Worm (Caenorhabditis elegans) whole organism, L3 larva: ENCODE measurements around the gene F22E5.6.
"Not testable (repeated sequence)": the region's sequence is repeated elsewhere in the genome, so short reads cannot be mapped to it uniquely, and the experiment has no call there.

Experiments
- ZK546.5 ChIP-seq: sonication (generic microtip); optimal IDR thresholded peaks from 2 replicates; lab custom pipeline; 2017; ENCODE audit warnings: missing biosample characterization, missing genetic modification characterization
- aly-2 ChIP-seq: fragments of 150-350 bp; optimal IDR thresholded peaks from 2 replicates; lab custom pipeline; 2014; ENCODE audit warnings: missing biosample characterization, missing genetic modification characterization
- ama-1 ChIP-seq: fragments of 150-350 bp; optimal IDR thresholded peaks from 2 replicates; lab custom pipeline; 2018
- ceh-16 ChIP-seq: sonication (generic microtip); optimal IDR thresholded peaks from 2 replicates; lab custom pipeline; 2017; ENCODE audit warnings: missing biosample characterization, missing genetic modification characterization
- ceh-28 ChIP-seq: fragments of 150-350 bp; optimal IDR thresholded peaks from 2 replicates; lab custom pipeline; 2014; ENCODE audit warnings: missing biosample characterization, missing genetic modification reagents, missing genetic modification characterization
- ceh-82 ChIP-seq: fragments of 150-350 bp; optimal IDR thresholded peaks from 2 replicates; lab custom pipeline; 2014; ENCODE audit warnings: missing biosample characterization, missing genetic modification characterization
- daf-12 ChIP-seq: fragments of 150-350 bp; optimal IDR thresholded peaks from 2 replicates; lab custom pipeline; 2014; ENCODE audit warnings: missing biosample characterization, missing genetic modification reagents, missing genetic modification characterization
- egl-27 ChIP-seq: sonication (generic microtip); optimal IDR thresholded peaks from 4 replicates; lab custom pipeline; 2017; ENCODE audit warnings: missing biosample characterization, missing genetic modification reagents, missing genetic modification characterization
- egl-5 ChIP-seq: fragments of 150-350 bp; optimal IDR thresholded peaks from 2 replicates; lab custom pipeline; 2017; ENCODE audit warnings: missing biosample characterization, missing genetic modification reagents, missing genetic modification characterization, inconsistent platforms
- elt-1 ChIP-seq: fragments of 150-350 bp; optimal IDR thresholded peaks from 2 replicates; lab custom pipeline; 2014; ENCODE audit warnings: missing biosample characterization, missing genetic modification characterization
- elt-2 ChIP-seq: sonication (generic microtip); optimal IDR thresholded peaks from 2 replicates; lab custom pipeline; 2016; ENCODE audit warnings: missing genetic modification reagents, mild to moderate bottlenecking, missing genetic modification characterization, missing compliant biosample characterization
- elt-3 ChIP-seq, 3 experiments: fragments of 150-350 bp in 1 of 3; sonication (generic microtip) in 2 of 3; optimal IDR thresholded peaks; 2 replicates in 2 of 3; 4 replicates in 1 of 3; lab custom pipeline; 2014 to 2017; ENCODE audit warnings: missing biosample characterization in 3 of 3, missing genetic modification characterization in 3 of 3
- eor-1 ChIP-seq, 2 experiments: fragments of 150-350 bp; optimal IDR thresholded peaks; 2 replicates each; lab custom pipeline; 2014 to 2018; ENCODE audit warnings: missing biosample characterization in 2 of 2, missing genetic modification characterization in 2 of 2
- fkh-10 ChIP-seq: sonication (generic microtip); optimal IDR thresholded peaks from 2 replicates; lab custom pipeline; 2017; ENCODE audit warnings: missing biosample characterization, missing genetic modification reagents, missing genetic modification characterization
- fkh-2 ChIP-seq: fragments of 150-350 bp; optimal IDR thresholded peaks from 2 replicates; lab custom pipeline; 2014; ENCODE audit warnings: missing biosample characterization, missing genetic modification reagents, missing genetic modification characterization
- fos-1 ChIP-seq: fragments of 150-350 bp; optimal IDR thresholded peaks from 2 replicates; lab custom pipeline; 2014; ENCODE audit warnings: missing biosample characterization, missing genetic modification characterization
- hmg-11 ChIP-seq: sonication (generic microtip); optimal IDR thresholded peaks from 2 replicates; lab custom pipeline; 2016; ENCODE audit warnings: missing genetic modification characterization, missing compliant biosample characterization
- jun-1 ChIP-seq: fragments of 150-350 bp; optimal IDR thresholded peaks from 2 replicates; lab custom pipeline; 2014; ENCODE audit warnings: missing biosample characterization, missing genetic modification reagents, missing genetic modification characterization
- lin-15B ChIP-seq: fragments of 150-350 bp; optimal IDR thresholded peaks from 2 replicates; lab custom pipeline; 2014; ENCODE audit warnings: missing biosample characterization, missing genetic modification characterization
- lsy-12 ChIP-seq: sonication (generic microtip); optimal IDR thresholded peaks from 2 replicates; lab custom pipeline; 2016; ENCODE audit warnings: mild to moderate bottlenecking, missing genetic modification characterization, missing compliant biosample characterization
- mdl-1 ChIP-seq: fragments of 150-350 bp; optimal IDR thresholded peaks from 2 replicates; lab custom pipeline; 2014; ENCODE audit warnings: missing biosample characterization, missing genetic modification characterization
- mml-1 ChIP-seq: fragments of 150-350 bp; sonication (generic microtip); optimal IDR thresholded peaks from 3 replicates; lab custom pipeline; 2014; ENCODE audit warnings: missing biosample characterization, missing genetic modification characterization
- nfya-1 ChIP-seq: sonication (generic microtip); optimal IDR thresholded peaks from 2 replicates; lab custom pipeline; 2017; ENCODE audit warnings: missing genetic modification characterization, mild to moderate bottlenecking, missing compliant biosample characterization, antibody characterized with exemption, moderate library complexity; ENCODE audit not compliant: insufficient read depth
- nhr-12 ChIP-seq: fragments of 150-350 bp; optimal IDR thresholded peaks from 2 replicates; lab custom pipeline; 2014; ENCODE audit warnings: missing biosample characterization, missing genetic modification characterization
- nhr-23 ChIP-seq: fragments of 150-350 bp; optimal IDR thresholded peaks from 2 replicates; lab custom pipeline; 2014; ENCODE audit warnings: missing biosample characterization, missing genetic modification reagents, missing genetic modification characterization
- nhr-237 ChIP-seq: fragments of 150-350 bp; optimal IDR thresholded peaks from 2 replicates; lab custom pipeline; 2014; ENCODE audit warnings: missing biosample characterization, missing genetic modification characterization
- nhr-25 ChIP-seq: sonication (generic microtip); optimal IDR thresholded peaks from 2 replicates; lab custom pipeline; 2017; ENCODE audit warnings: missing biosample characterization, missing genetic modification characterization
- nhr-28 ChIP-seq: fragments of 150-350 bp; optimal IDR thresholded peaks from 2 replicates; lab custom pipeline; 2014; ENCODE audit warnings: missing biosample characterization, missing genetic modification characterization
- nhr-43 ChIP-seq: sonication (generic microtip); optimal IDR thresholded peaks from 2 replicates; lab custom pipeline; 2016; ENCODE audit warnings: mild to moderate bottlenecking, missing genetic modification characterization, missing compliant biosample characterization; ENCODE audit not compliant: poor library complexity, severe bottlenecking
- nhr-76 ChIP-seq: fragments of 150-350 bp; sonication (generic microtip); optimal IDR thresholded peaks from 5 replicates; lab custom pipeline; 2014; ENCODE audit warnings: missing biosample characterization, missing genetic modification characterization
- nhr-77 ChIP-seq: fragments of 150-350 bp; optimal IDR thresholded peaks from 2 replicates; lab custom pipeline; 2014; ENCODE audit warnings: missing biosample characterization, missing genetic modification characterization
- pqm-1 ChIP-seq: fragments of 150-350 bp; optimal IDR thresholded peaks from 2 replicates; lab custom pipeline; 2017; ENCODE audit warnings: missing biosample characterization, missing genetic modification characterization, inconsistent platforms
- sea-2 ChIP-seq: fragments of 150-350 bp; sonication (generic microtip); optimal IDR thresholded peaks from 4 replicates; lab custom pipeline; 2014; ENCODE audit warnings: missing biosample characterization, missing genetic modification reagents, missing genetic modification characterization
- skn-1 ChIP-seq: fragments of 150-350 bp; optimal IDR thresholded peaks from 2 replicates; lab custom pipeline; 2014; ENCODE audit warnings: missing biosample characterization, missing genetic modification characterization
- snpc-4 ChIP-seq: fragments of 150-350 bp; optimal IDR thresholded peaks from 2 replicates; lab custom pipeline; 2014; ENCODE audit warnings: missing biosample characterization, missing genetic modification characterization
- tbx-2 ChIP-seq: sonication (generic microtip); optimal IDR thresholded peaks from 2 replicates; lab custom pipeline; 2016; ENCODE audit warnings: mild to moderate bottlenecking, missing genetic modification characterization, missing compliant biosample characterization
- unc-39 ChIP-seq: sonication (generic microtip); optimal IDR thresholded peaks from 4 replicates; lab custom pipeline; 2017; ENCODE audit warnings: missing biosample characterization, missing genetic modification characterization
- unc-62 ChIP-seq: fragments of 150-350 bp; sonication (generic microtip); optimal IDR thresholded peaks from 4 replicates; lab custom pipeline; 2014; ENCODE audit warnings: missing biosample characterization, missing genetic modification reagents, missing genetic modification characterization
- ztf-4 ChIP-seq: fragments of 150-350 bp; optimal IDR thresholded peaks from 2 replicates; lab custom pipeline; 2014; ENCODE audit warnings: missing biosample characterization, missing genetic modification characterization

F22E5.6 gene

ce11 chrII:2649539-2649938 is at the start of gene F22E5.6, which contains the start of gene F22E5.13:
Gene F22E5.6 (plus strand): TSS chrII:2649835.
Gene F22E5.13 (minus strand): TSS chrII:2649639.
- TF ChIP-seq daf-12 (tag; lab: Kevin White, UChicago) = no peak
- TF ChIP-seq snpc-4 = no peak
- TF ChIP-seq hmg-11 = no peak
- no peak for TF ChIP-seq nhr-28
- TF ChIP-seq aly-2 = no peak
- TF ChIP-seq eor-1 (tag; optimal IDR thresholded peaks at IDR 0.05; lab: Kevin White, UChicago) = no peak
- TF ChIP-seq nhr-25 (tag; lab: Kevin White, UChicago) = no peak
- no peak for TF ChIP-seq nhr-43 (tag; lab: Kevin White, UChicago)
- no peak for TF ChIP-seq mml-1 (tag; lab: Kevin White, UChicago)
- no peak for TF ChIP-seq nhr-23 (tag; lab: Kevin White, UChicago)
- no peak for TF ChIP-seq ceh-16 (tag; lab: Kevin White, UChicago)
- TF ChIP-seq nfya-1 = no peak
- TF ChIP-seq lsy-12 = no peak
- no peak for TF ChIP-seq sea-2 (GFP tag; lab: Kevin White, UChicago)
- TF ChIP-seq elt-1 (tag; lab: Kevin White, UChicago) = no peak
- TF ChIP-seq egl-5 = no peak
- TF ChIP-seq elt-2 (tag; lab: Kevin White, UChicago) = no peak
- no peak for TF ChIP-seq ztf-4
- TF ChIP-seq unc-62 (GFP tag; lab: Kevin White, UChicago) = no peak

- TF ChIP-seq ceh-28; mdl-1 (tag; lab: Kevin White, UChicago); ZK546.5 (tag; lab: Kevin White, UChicago): not testable (repeated sequence)
Measured at ce11 chrII:2600176-2600575, 49.5 kb upstream of the F22E5.6 start, which contains the start of gene F33H12.1. Gene F33H12.1 (plus strand): TSS chrII:2600476.

ce11 chrII:2600931-2601330 is 48.7 kb upstream of the F22E5.6 start:
- TF ChIP-seq elt-2 (tag; lab: Kevin White, UChicago) = no peak
- no peak for TF ChIP-seq unc-39
- no peak for TF ChIP-seq ceh-16 (tag; lab: Kevin White, UChicago)
- no peak for TF ChIP-seq nhr-237 (tag; lab: Kevin White, UChicago)
- TF ChIP-seq nhr-43 (tag; lab: Kevin White, UChicago) = no peak
- TF ChIP-seq nhr-77 (tag; lab: Kevin White, UChicago) = no peak
- TF ChIP-seq sea-2 (GFP tag; lab: Kevin White, UChicago) = no peak
- TF ChIP-seq nhr-12 = no peak
- TF ChIP-seq daf-12 (tag; lab: Kevin White, UChicago) = no peak
- no peak for TF ChIP-seq elt-3 (tag; optimal IDR thresholded peaks at IDR 0.05; lab: Kevin White, UChicago)
- no peak for TF ChIP-seq ama-1
- TF ChIP-seq fkh-10 (GFP tag; lab: Kevin White, UChicago) = no peak
- no peak for TF ChIP-seq nfya-1
- TF ChIP-seq hmg-11 = no peak
- TF ChIP-seq nhr-76 = no peak
- no peak for TF ChIP-seq skn-1 (tag; lab: Kevin White, UChicago)
- no peak for TF ChIP-seq snpc-4
- TF ChIP-seq ceh-28 = no peak
- TF ChIP-seq tbx-2 (tag; lab: Kevin White, UChicago) = no peak

ce11 chrII:2605319-2605718 is 44.3 kb upstream of the F22E5.6 start, which contains the start of gene sri-77:
Gene sri-77 (minus strand): TSS chrII:2605419.
- TF ChIP-seq ztf-4 = no peak
- no peak for TF ChIP-seq ceh-16 (tag; lab: Kevin White, UChicago)
- TF ChIP-seq ceh-28 = no peak
- no peak for TF ChIP-seq nfya-1
- no peak for TF ChIP-seq unc-62 (GFP tag; lab: Kevin White, UChicago)
- no peak for TF ChIP-seq lin-15B (tag; lab: Kevin White, UChicago)
- no peak for TF ChIP-seq ceh-82
- TF ChIP-seq nhr-77 (tag; lab: Kevin White, UChicago) = no peak
- no peak for TF ChIP-seq nhr-43 (tag; lab: Kevin White, UChicago)

ce11 chrII:2610202-2610912 is 39.3 kb upstream of the F22E5.6 start, which contains the start of gene sri-38:
Gene sri-38 (plus strand): TSS chrII:2610862.
- TF ChIP-seq egl-27 (tag; lab: Kevin White, UChicago) (no peak), ceh-16 (tag; lab: Kevin White, UChicago) (no peak), fkh-2 (tag; lab: Kevin White, UChicago) (no peak), jun-1 (tag; lab: Kevin White, UChicago) (peak; percentile 55), elt-2 (tag; lab: Kevin White, UChicago) (peak; percentile 96), ceh-28 (no peak), egl-5 (no peak), tbx-2 (tag; lab: Kevin White, UChicago) (no peak), fos-1 (tag; lab: Kevin White, UChicago) (peak; percentile 30), pqm-1 (tag; lab: Kevin White, UChicago) (peak; percentile 73), nhr-76 (no peak)
